Fruit fly (Drosophila melanogaster): ENCODE results near the gene Obp8a.

- TF ChIP-seq CG8478 (optimal IDR thresholded peaks at IDR 0.05) = no peak
- no peak for TF ChIP-seq psq (optimal IDR thresholded peaks at IDR 0.05)
Observed at dm6 chrX:9236485-9236884, 21.8 kb downstream of the Obp8a start, which contains the start of gene Ir8a.

Measured in whole organism.